Worm (Caenorhabditis elegans) whole organism, L3 larva: ENCODE data around the gene srx-102.

Experiments
- R02D3.7 ChIP-seq: fragments of 150-350 bp; optimal IDR thresholded peaks from 2 replicates; lab custom pipeline; 2014; ENCODE audit warnings: missing biosample characterization, missing genetic modification characterization
- ama-1 ChIP-seq: fragments of 150-350 bp; optimal IDR thresholded peaks from 2 replicates; lab custom pipeline; 2018
- egl-27 ChIP-seq: sonication (generic microtip); optimal IDR thresholded peaks from 4 replicates; lab custom pipeline; 2017; ENCODE audit warnings: missing biosample characterization, missing genetic modification reagents, missing genetic modification characterization
- elt-2 ChIP-seq: sonication (generic microtip); optimal IDR thresholded peaks from 2 replicates; lab custom pipeline; 2016; ENCODE audit warnings: missing genetic modification reagents, mild to moderate bottlenecking, missing genetic modification characterization, missing compliant biosample characterization
- elt-3 ChIP-seq, 3 experiments: fragments of 150-350 bp in 1 of 3; sonication (generic microtip) in 2 of 3; optimal IDR thresholded peaks; 2 replicates in 2 of 3; 4 replicates in 1 of 3; lab custom pipeline; 2014 to 2017; ENCODE audit warnings: missing biosample characterization in 3 of 3, missing genetic modification characterization in 3 of 3
- lin-15B ChIP-seq: fragments of 150-350 bp; optimal IDR thresholded peaks from 2 replicates; lab custom pipeline; 2014; ENCODE audit warnings: missing biosample characterization, missing genetic modification characterization
- lsy-12 ChIP-seq: sonication (generic microtip); optimal IDR thresholded peaks from 2 replicates; lab custom pipeline; 2016; ENCODE audit warnings: mild to moderate bottlenecking, missing genetic modification characterization, missing compliant biosample characterization
- nhr-237 ChIP-seq: fragments of 150-350 bp; optimal IDR thresholded peaks from 2 replicates; lab custom pipeline; 2014; ENCODE audit warnings: missing biosample characterization, missing genetic modification characterization
- pha-4 ChIP-seq: fragments of 150-350 bp; optimal IDR thresholded peaks from 2 replicates; lab custom pipeline; 2014; ENCODE audit warnings: missing biosample characterization, missing genetic modification reagents, missing genetic modification characterization
- skn-1 ChIP-seq: fragments of 150-350 bp; optimal IDR thresholded peaks from 2 replicates; lab custom pipeline; 2014; ENCODE audit warnings: missing biosample characterization, missing genetic modification characterization
- ztf-11 ChIP-seq: fragments of 150-350 bp; optimal IDR thresholded peaks from 2 replicates; lab custom pipeline; 2014; ENCODE audit warnings: missing biosample characterization, missing genetic modification characterization

ce11 chrII:3680366-3680765 is 14.2 kb downstream of the srx-102 start:
- TF ChIP-seq lin-15B (tag; lab: Kevin White, UChicago) (no peak), ztf-11 (tag; lab: Kevin White, UChicago) (no peak), lsy-12 (no peak), elt-3 (tag; optimal IDR thresholded peaks at IDR 0.05; lab: Kevin White, UChicago) (no peak), R02D3.7 (tag; lab: Kevin White, UChicago) (no peak), ama-1 (lab: Kevin White, UChicago) (no peak), elt-2 (tag; lab: Kevin White, UChicago) (no peak), skn-1 (no peak), egl-27 (tag; lab: Kevin White, UChicago) (no peak), pha-4 (tag; lab: Kevin White, UChicago) (no peak), nhr-237 (tag; lab: Kevin White, UChicago) (no peak)
